Worm (Caenorhabditis elegans): Measurements from ENCODE around the gene Y38C1AA.6.

Y38C1AA.6 gene

DNA sequence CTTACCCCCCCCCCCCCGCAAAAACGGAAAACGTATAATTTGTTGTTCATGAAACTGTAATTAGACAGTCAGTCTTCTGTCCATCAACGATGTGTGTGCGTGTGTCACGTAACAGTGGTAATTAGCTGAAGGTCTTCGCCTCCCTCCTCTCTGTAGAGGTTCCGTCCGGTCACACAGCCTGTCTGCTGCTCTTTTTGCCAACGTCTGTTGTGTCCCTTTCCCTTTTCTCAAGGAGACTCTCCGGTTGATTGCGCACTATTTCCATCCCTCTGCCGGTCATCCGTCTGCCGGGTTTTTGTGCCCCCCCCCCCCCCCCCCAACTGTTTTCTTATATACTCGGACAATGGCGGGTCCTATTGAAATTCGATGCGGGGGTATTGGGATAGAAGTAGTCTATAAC lies 13.1 kb downstream of the Y38C1AA.6 start:
- TF ChIP-seq nhr-85 (tag) (peak; percentile 83), nhr-84 (tag; optimal IDR thresholded peaks at IDR 0.05) (no peak), zag-1 (tag; optimal IDR thresholded peaks at IDR 0.05) (no peak), nhr-19 (GFP tag; conservative IDR thresholded peaks at IDR 0.05) (0 out of 2 replicates have a peak, but pooled peaks have one; percentile 15), tbx-2 (tag; optimal IDR thresholded peaks at IDR 0.05) (peak; percentile 9), efl-1 (optimal IDR thresholded peaks at IDR 0.05) (no peak), efl-1 (GFP tag; optimal IDR thresholded peaks at IDR 0.05 in 1 of 2) (peak in 1 of 2 experiments; percentile 80), pax-3 (tag; optimal IDR thresholded peaks at IDR 0.05) (no peak), lin-14 (GFP tag; optimal IDR thresholded peaks at IDR 0.05) (peak; percentile 47), ces-1 (GFP tag; optimal IDR thresholded peaks at IDR 0.05) (no peak), ztf-11 (tag; optimal IDR thresholded peaks at IDR 0.05) (peak in 1 of 2 experiments; percentile 16), dpl-1 (GFP tag; optimal IDR thresholded peaks at IDR 0.05) (no peak), mep-1 (tag; optimal IDR thresholded peaks at IDR 0.05) (peak; percentile 22), blmp-1 (tag; optimal IDR thresholded peaks at IDR 0.05) (peak; percentile 42)

ce11 chrIV:177487-177886 lies 14.9 kb downstream of the Y38C1AA.6 start:
- TF ChIP-seq nhr-77 (tag; optimal IDR thresholded peaks at IDR 0.05) (no peak), nhr-19 (GFP tag; conservative IDR thresholded peaks at IDR 0.05) (no peak), nhr-90 (tag; optimal IDR thresholded peaks at IDR 0.05; ENCODE audit: poor library complexity) (no peak), nhr-85 (tag) (peak; percentile 82), C34B4.2 (tag; optimal IDR thresholded peaks at IDR 0.05) (no peak), unc-86 (tag; optimal IDR thresholded peaks at IDR 0.05) (no peak), sup-37 (GFP tag; optimal IDR thresholded peaks at IDR 0.05) (no peak), grh-1 (GFP tag; IDR thresholded peaks at IDR 0.05) (no peak), lin-14 (GFP tag; optimal IDR thresholded peaks at IDR 0.05) (peak; percentile 32), hpl-2 (GFP tag; optimal IDR thresholded peaks at IDR 0.05) (no peak), efl-1 (optimal IDR thresholded peaks at IDR 0.05) (no peak), efl-1 (GFP tag; optimal IDR thresholded peaks at IDR 0.05 in 1 of 2) (peak in 1 of 2 experiments; percentile 34), lsy-2 (tag; optimal IDR thresholded peaks at IDR 0.05) (no peak), ztf-11 (tag; optimal IDR thresholded peaks at IDR 0.05) (no peak), vab-15 (tag; optimal IDR thresholded peaks at IDR 0.05) (no peak), C16A3.4 (tag; optimal IDR thresholded peaks at IDR 0.05) (no peak), unc-30 (tag; optimal IDR thresholded peaks at IDR 0.05) (no peak), unc-62 (GFP tag; optimal IDR thresholded peaks at IDR 0.05) (no peak), lin-35 (GFP tag; optimal IDR thresholded peaks at IDR 0.05) (no peak), unc-98 (GFP tag; IDR thresholded peaks at IDR 0.05) (no peak), nhr-28 (tag; optimal IDR thresholded peaks at IDR 0.05) (no peak), aha-1 (tag; optimal IDR thresholded peaks at IDR 0.05) (no peak), fos-1 (tag; optimal IDR thresholded peaks at IDR 0.05) (no peak), nhr-71 (tag; optimal IDR thresholded peaks at IDR 0.05) (peak; percentile 10), fkh-10 (GFP tag; optimal IDR thresholded peaks at IDR 0.05) (no peak), egl-13 (tag; optimal IDR thresholded peaks at IDR 0.05) (no peak), dpl-1 (GFP tag; optimal IDR thresholded peaks at IDR 0.05) (no peak)

DNA sequence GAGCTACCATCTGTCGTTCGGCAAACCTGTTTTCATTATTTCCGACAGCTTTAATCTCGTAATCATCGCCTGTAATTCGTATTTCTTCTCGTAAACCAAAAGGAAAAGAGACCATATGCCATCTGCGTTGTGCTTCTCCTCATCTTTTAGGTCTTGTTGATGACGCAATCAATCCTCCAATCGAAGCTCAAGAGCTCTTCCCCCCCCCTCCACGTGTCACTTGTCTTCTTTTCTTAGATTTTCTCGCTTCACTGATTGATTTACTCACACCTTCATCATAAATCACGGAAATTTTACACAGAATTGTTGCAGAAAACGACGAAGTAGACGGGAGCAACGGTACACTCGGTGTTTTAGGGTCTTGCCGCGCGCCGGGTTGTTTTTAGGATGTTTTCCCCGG lies 16.1 kb downstream of the Y38C1AA.6 start, which contains the start of gene tcl-2:
Gene tcl-2 (plus strand): TSS at position 388 of the 400 bp plus-strand sequence.
- TF ChIP-seq tlp-1 (tag; optimal IDR thresholded peaks at IDR 0.05) (no peak), nhr-20 (tag; optimal IDR thresholded peaks at IDR 0.05) (no peak)

ce11 chrIV:179700-180099 lies 17.1 kb downstream of the Y38C1AA.6 start:
- TF ChIP-seq unc-130 (tag; optimal IDR thresholded peaks at IDR 0.05), result no peak
- no peak for TF ChIP-seq jun-1 (tag; optimal IDR thresholded peaks at IDR 0.05)
- TF ChIP-seq efl-1 (optimal IDR thresholded peaks at IDR 0.05), result no peak
- TF ChIP-seq efl-1 (GFP tag; optimal IDR thresholded peaks at IDR 0.05 in 1 of 2), result peak in 1 of 2 experiments; percentile 90

Measured in whole organism, L1 larva.